Fruit fly (Drosophila melanogaster) whole organism, embryonic: ENCODE data around the gene phr6-4.

Source experiments
- Aef1 ChIP-seq: fragments of 200-800 bp; sonication (Bioruptor generic); IDR thresholded peaks from 3 replicates; pipeline ENCODE4 v1.3.6; 2022; ENCODE audit warnings: missing biosample characterization, missing genetic modification characterization
- BEAF-32 ChIP-seq: fragments of 200-800 bp; sonication (Bioruptor generic); optimal IDR thresholded peaks from 3 replicates; lab custom pipeline; 2017; ENCODE audit warnings: missing biosample characterization, missing genetic modification characterization, mild to moderate bottlenecking, moderate library complexity, missing genetic modification reagents
- CG12104 ChIP-seq: fragments of 200-800 bp; sonication (Bioruptor generic); optimal IDR thresholded peaks from 3 replicates; lab custom pipeline; 2016; ENCODE audit warnings: missing biosample characterization, missing genetic modification characterization
- CG12236 ChIP-seq: fragments of 200-800 bp; sonication (Bioruptor generic); optimal IDR thresholded peaks from 2 replicates; lab custom pipeline; 2016; ENCODE audit warnings: missing biosample characterization, missing genetic modification characterization
- CG1233 ChIP-seq: fragments of 200-800 bp; sonication (Bioruptor generic); optimal IDR thresholded peaks from 4 replicates; lab custom pipeline; 2018; ENCODE audit warnings: missing biosample characterization, mild to moderate bottlenecking, missing genetic modification characterization
- CG12659 ChIP-seq: fragments of 200-800 bp; sonication (Bioruptor generic); optimal IDR thresholded peaks from 3 replicates; lab custom pipeline; 2017; ENCODE audit warnings: mild to moderate bottlenecking, missing biosample characterization, missing genetic modification reagents, missing genetic modification characterization
- CG13424 ChIP-seq: fragments of 200-800 bp; sonication (Bioruptor generic); optimal IDR thresholded peaks from 2 replicates; lab custom pipeline; 2019; ENCODE audit warnings: missing biosample characterization, mild to moderate bottlenecking, missing genetic modification characterization, moderate library complexity
- CG14050 ChIP-seq: fragments of 200-800 bp; sonication (Bioruptor generic); IDR thresholded peaks from 3 replicates; pipeline ENCODE4 v1.3.6; 2022; ENCODE audit warnings: missing biosample characterization, missing genetic modification characterization
- CG1647 ChIP-seq: fragments of 200-800 bp; sonication (Bioruptor generic); optimal IDR thresholded peaks from 3 replicates; lab custom pipeline; 2016; ENCODE audit warnings: missing biosample characterization, missing genetic modification characterization
- CG17328 ChIP-seq: fragments of 200-800 bp; sonication (Bioruptor generic); IDR thresholded peaks from 2 replicates; pipeline ENCODE4 v1.3.6; 2022; ENCODE audit warnings: missing biosample characterization, missing genetic modification characterization
- CG18011 ChIP-seq: fragments of 200-800 bp; sonication (Bioruptor generic); optimal IDR thresholded peaks from 2 replicates; lab custom pipeline; 2017; ENCODE audit warnings: missing biosample characterization, missing genetic modification characterization, mild to moderate bottlenecking, moderate library complexity, missing genotype
- CG18476 ChIP-seq: fragments of 200-800 bp; sonication (Bioruptor generic); optimal IDR thresholded peaks from 2 replicates; lab custom pipeline; 2016; ENCODE audit warnings: missing biosample characterization, mild to moderate bottlenecking, missing genetic modification characterization
- CG30403 ChIP-seq: fragments of 200-800 bp; sonication (Bioruptor generic); optimal IDR thresholded peaks from 3 replicates; lab custom pipeline; 2016; ENCODE audit warnings: missing biosample characterization, missing genetic modification characterization
- CG32532 ChIP-seq: fragments of 200-800 bp; sonication (Bioruptor generic); IDR thresholded peaks from 2 replicates; pipeline ENCODE4 v1.3.6; 2022; ENCODE audit warnings: missing biosample characterization, missing genetic modification characterization
- CG3838 ChIP-seq: fragments of 200-800 bp; sonication (Bioruptor generic); optimal IDR thresholded peaks from 3 replicates; lab custom pipeline; 2016; ENCODE audit warnings: missing biosample characterization, missing genetic modification characterization
- CG4820 ChIP-seq: fragments of 200-800 bp; sonication (Bioruptor generic); optimal IDR thresholded peaks from 3 replicates; lab custom pipeline; 2016; ENCODE audit warnings: missing biosample characterization, missing genetic modification characterization
- CG8089 ChIP-seq: fragments of 200-800 bp; sonication (Bioruptor generic); optimal IDR thresholded peaks from 3 replicates; lab custom pipeline; 2016; ENCODE audit warnings: missing biosample characterization, missing genetic modification characterization
- CG8478 ChIP-seq: fragments of >200 bp; optimal IDR thresholded peaks from 2 replicates; lab custom pipeline; 2018
- CTCF ChIP-seq: fragments of 200-800 bp; sonication (Bioruptor generic); optimal IDR thresholded peaks from 2 replicates; lab custom pipeline; 2017; ENCODE audit warnings: missing biosample characterization, mild to moderate bottlenecking, missing genetic modification characterization, moderate library complexity
- D ChIP-seq, 2 experiments: fragments of 200-800 bp in 1 of 2; fragments of >200 bp in 1 of 2; sonication (Bioruptor generic) in 1 of 2; optimal IDR thresholded peaks; 2 replicates in 1 of 2; 3 replicates in 1 of 2; lab custom pipeline; 2017; ENCODE audit warnings: mild to moderate bottlenecking in 1 of 2, missing biosample characterization in 1 of 2, missing genetic modification characterization in 1 of 2, missing genetic modification reagents in 1 of 2
- Fer3 ChIP-seq: fragments of 200-800 bp; sonication (Bioruptor generic); optimal IDR thresholded peaks from 2 replicates; lab custom pipeline; 2018; ENCODE audit warnings: missing biosample characterization, mild to moderate bottlenecking, missing genetic modification characterization, moderate library complexity
- Gug ChIP-seq: fragments of 200-800 bp; sonication (Bioruptor generic); IDR thresholded peaks from 4 replicates; pipeline ENCODE4 v1.3.6; 2022; ENCODE audit warnings: missing biosample characterization, missing genetic modification characterization
- Hand ChIP-seq: fragments of 200-800 bp; sonication (Bioruptor generic); optimal IDR thresholded peaks from 2 replicates; lab custom pipeline; 2017; ENCODE audit warnings: mild to moderate bottlenecking, missing biosample characterization, missing genetic modification reagents, missing genetic modification characterization
- HmgZ ChIP-seq: fragments of 200-800 bp; sonication (Bioruptor generic); optimal IDR thresholded peaks from 2 replicates; lab custom pipeline; 2018; ENCODE audit warnings: missing biosample characterization, mild to moderate bottlenecking, missing genetic modification characterization
- Hr51 ChIP-seq, 2 experiments: fragments of 200-800 bp; sonication (Bioruptor generic); optimal IDR thresholded peaks; 2 replicates in 1 of 2; 3 replicates in 1 of 2; lab custom pipeline; 2016 to 2018; ENCODE audit warnings: missing biosample characterization in 2 of 2, missing genetic modification characterization in 2 of 2, mild to moderate bottlenecking in 1 of 2, moderate library complexity in 1 of 2
- Mes4 ChIP-seq: fragments of 200-800 bp; sonication (Bioruptor generic); optimal IDR thresholded peaks from 2 replicates; lab custom pipeline; 2016; ENCODE audit warnings: missing biosample characterization, missing genetic modification characterization
- Optix ChIP-seq: fragments of 200-800 bp; sonication (Bioruptor generic); IDR thresholded peaks from 3 replicates; pipeline ENCODE4 v1.3.6; 2022; ENCODE audit warnings: missing biosample characterization, missing genetic modification characterization
- Rfx ChIP-seq: fragments of 200-800 bp; sonication (Bioruptor generic); IDR thresholded peaks from 2 replicates; pipeline ENCODE4 v1.3.6; 2022; ENCODE audit warnings: missing biosample characterization, missing genetic modification characterization
- Ssrp ChIP-seq: fragments of 200-800 bp; sonication (Bioruptor generic); optimal IDR thresholded peaks from 2 replicates; lab custom pipeline; 2018; ENCODE audit warnings: missing biosample characterization, mild to moderate bottlenecking, missing genetic modification characterization, moderate library complexity
- Stat92E ChIP-seq, 3 experiments: fragments of >200 bp in 2 of 3; fragments of 200-800 bp in 1 of 3; sonication (Bioruptor generic) in 1 of 3; optimal IDR thresholded peaks; 2 replicates each; lab custom pipeline; 2017 to 2019; ENCODE audit warnings: missing biosample characterization in 3 of 3, missing genetic modification characterization in 3 of 3, mild to moderate bottlenecking in 1 of 3, moderate library complexity in 1 of 3
- bab2 ChIP-seq: fragments of 200-800 bp; sonication (Bioruptor generic); optimal IDR thresholded peaks from 2 replicates; lab custom pipeline; 2016; ENCODE audit warnings: missing biosample characterization, missing genetic modification characterization
- croc ChIP-seq: fragments of 200-800 bp; sonication (Bioruptor generic); conservative IDR thresholded peaks from 3 replicates; pipeline ENCODE4 v1.3.6; 2022; ENCODE audit warnings: missing biosample characterization, missing genetic modification characterization
- crp ChIP-seq, 2 experiments: fragments of 200-800 bp; sonication (Bioruptor generic); optimal IDR thresholded peaks; 2 replicates in 1 of 2; 3 replicates in 1 of 2; lab custom pipeline; 2017; ENCODE audit warnings: missing biosample characterization in 2 of 2, missing genetic modification characterization in 2 of 2, mild to moderate bottlenecking in 1 of 2, moderate library complexity in 1 of 2
- da ChIP-seq: fragments of 200-800 bp; sonication (Bioruptor generic); optimal IDR thresholded peaks from 2 replicates; lab custom pipeline; 2016; ENCODE audit warnings: missing biosample characterization, missing genetic modification characterization
- dimm ChIP-seq: fragments of 200-800 bp; sonication (Bioruptor generic); IDR thresholded peaks from 2 replicates; pipeline ENCODE4 v1.3.6; 2022; ENCODE audit warnings: missing biosample characterization, missing genetic modification characterization
- dysf ChIP-seq: fragments of 200-800 bp; sonication (Bioruptor generic); IDR thresholded peaks from 3 replicates; pipeline ENCODE4 v1.3.6; 2022; ENCODE audit warnings: missing biosample characterization, missing genetic modification characterization
- fd3F ChIP-seq: fragments of 200-800 bp; sonication (Bioruptor generic); optimal IDR thresholded peaks from 2 replicates; lab custom pipeline; 2018; ENCODE audit warnings: missing biosample characterization, mild to moderate bottlenecking, missing genetic modification characterization, moderate library complexity
- ftz-f1 ChIP-seq: fragments of 200-800 bp; sonication (Bioruptor generic); optimal IDR thresholded peaks from 2 replicates; lab custom pipeline; 2016; ENCODE audit warnings: missing biosample characterization, missing genetic modification characterization
- gem ChIP-seq: fragments of 200-800 bp; sonication (Bioruptor generic); optimal IDR thresholded peaks from 2 replicates; lab custom pipeline; 2019; ENCODE audit warnings: missing biosample characterization, mild to moderate bottlenecking, missing genetic modification characterization, moderate library complexity
- gro ChIP-seq: fragments of 200-800 bp; sonication (Bioruptor generic); optimal IDR thresholded peaks from 2 replicates; lab custom pipeline; 2016; ENCODE audit warnings: missing biosample characterization, missing genetic modification characterization
- ham ChIP-seq: fragments of 200-800 bp; sonication (Bioruptor generic); IDR thresholded peaks from 2 replicates; pipeline ENCODE4 v1.3.6; 2022; ENCODE audit warnings: missing biosample characterization, missing genetic modification characterization
- klu ChIP-seq: fragments of 200-800 bp; sonication (Bioruptor generic); IDR thresholded peaks from 2 replicates; pipeline ENCODE4 v1.3.6; 2022; ENCODE audit warnings: missing biosample characterization, missing genetic modification characterization
- mirr ChIP-seq: fragments of 200-800 bp; sonication (Bioruptor generic); optimal IDR thresholded peaks from 3 replicates; lab custom pipeline; 2018; ENCODE audit warnings: missing biosample characterization, mild to moderate bottlenecking, missing genetic modification characterization
- oc ChIP-seq: fragments of 200-800 bp; sonication (Bioruptor generic); optimal IDR thresholded peaks from 2 replicates; lab custom pipeline; 2018; ENCODE audit warnings: missing biosample characterization, mild to moderate bottlenecking, missing genetic modification characterization, moderate library complexity
- shn ChIP-seq: fragments of 200-800 bp; sonication (Bioruptor generic); optimal IDR thresholded peaks from 3 replicates; lab custom pipeline; 2016; ENCODE audit warnings: missing biosample characterization, missing genetic modification characterization
- slp2 ChIP-seq: fragments of 200-800 bp; sonication (Bioruptor generic); optimal IDR thresholded peaks from 2 replicates; lab custom pipeline; 2016; ENCODE audit warnings: missing biosample characterization, missing genetic modification characterization
- sob ChIP-seq: fragments of 200-800 bp; sonication (Bioruptor generic); IDR thresholded peaks from 2 replicates; pipeline ENCODE4 v1.3.6; 2022; ENCODE audit warnings: missing biosample characterization, missing genetic modification characterization
- ssp ChIP-seq: fragments of 200-800 bp; sonication (Bioruptor generic); IDR thresholded peaks from 2 replicates; pipeline ENCODE4 v1.3.6; 2022; ENCODE audit warnings: missing biosample characterization, missing genetic modification characterization
- tin ChIP-seq: fragments of 200-800 bp; sonication (Bioruptor generic); optimal IDR thresholded peaks from 3 replicates; lab custom pipeline; 2016; ENCODE audit warnings: missing biosample characterization, missing genetic modification characterization
- tx ChIP-seq: fragments of 200-800 bp; sonication (Bioruptor generic); optimal IDR thresholded peaks from 2 replicates; lab custom pipeline; 2016; ENCODE audit warnings: missing biosample characterization, missing genetic modification characterization
- wdn ChIP-seq: fragments of 200-800 bp; sonication (Bioruptor generic); IDR thresholded peaks from 2 replicates; pipeline ENCODE4 v1.3.6; 2022; ENCODE audit warnings: missing biosample characterization, missing genetic modification characterization

The phr6-4 gene

DNA sequence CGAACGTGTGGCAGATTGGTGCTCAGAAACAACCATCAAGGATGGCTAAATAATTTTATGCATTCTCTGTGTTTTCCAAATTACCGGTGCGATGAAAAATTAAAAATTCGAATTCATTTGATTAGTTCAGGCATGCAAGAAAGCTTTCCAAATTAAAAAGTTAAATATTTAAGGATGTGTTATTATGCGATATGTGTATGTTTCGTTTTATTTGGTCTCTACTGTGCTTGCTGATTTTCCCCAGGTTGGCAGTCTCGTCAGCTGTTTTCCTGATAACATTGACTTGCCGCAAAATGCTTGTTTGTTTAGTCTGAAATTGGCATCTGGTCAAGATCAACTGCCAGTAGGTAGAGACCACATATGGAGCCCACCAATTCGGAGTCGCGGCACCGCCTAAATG lies 4.3 kb upstream of the phr6-4 start, which contains the start of gene CG2611 (continued):
- TF ChIP-seq bab2: peak; percentile 45
- peak; percentile 55 for TF ChIP-seq BEAF-32 (GFP tag; lab: Kevin White, UChicago)
- TF ChIP-seq croc: no peak
- TF ChIP-seq gro (GFP tag; lab: Kevin White, UChicago): no peak
- TF ChIP-seq ham (GFP tag; lab: Robert Waterston, UW): no peak
- peak; percentile 62 for TF ChIP-seq tin
- TF ChIP-seq Aef1 (GFP tag; lab: Robert Waterston, UW): no peak
- peak; percentile 31 for TF ChIP-seq ftz-f1
- TF ChIP-seq D (optimal IDR thresholded peaks at IDR 0.05; lab: Kevin White, UChicago): no peak
- no peak for TF ChIP-seq D (GFP tag; optimal IDR thresholded peaks at IDR 0.05; lab: Kevin White, UChicago)
- peak; percentile 40 for TF ChIP-seq CG1233
- peak; percentile 51; the same call in 2 of the 3 replicates for TF ChIP-seq CG14050 (GFP tag; lab: Robert Waterston, UW)
- TF ChIP-seq Gug (GFP tag; lab: Robert Waterston, UW): peak; percentile 45; the same call in 1 of the 4 replicates
- TF ChIP-seq klu (GFP tag; lab: Robert Waterston, UW): no peak
- TF ChIP-seq fd3F (GFP tag; lab: Kevin White, UChicago): peak; percentile 15
- TF ChIP-seq CG1647: peak; percentile 40
- TF ChIP-seq Stat92E (GFP tag; optimal IDR thresholded peaks at IDR 0.05; lab: Kevin White, UChicago): no peak
- no peak for TF ChIP-seq mirr (GFP tag; lab: Kevin White, UChicago)
- peak; percentile 24 for TF ChIP-seq CG12236 (GFP tag; lab: Kevin White, UChicago)
- no peak for TF ChIP-seq gem (tag; lab: Kevin White, UChicago)
- peak; percentile 7 for TF ChIP-seq da
- TF ChIP-seq CG8478: no peak
- TF ChIP-seq Rfx (GFP tag; lab: Robert Waterston, UW): peak; percentile 72
- TF ChIP-seq CG12104: peak; percentile 5
- no peak for TF ChIP-seq ssp
- no peak for TF ChIP-seq CG3838 (GFP tag; lab: Kevin White, UChicago)
- peak; percentile 22 for TF ChIP-seq Hand
- peak in 1 of 2 experiments; percentile 33 for TF ChIP-seq Hr51 (GFP tag; optimal IDR thresholded peaks at IDR 0.05; lab: Kevin White, UChicago)
- peak; percentile 52 for TF ChIP-seq CG17328 (GFP tag; lab: Robert Waterston, UW)
- 0 out of 3 replicates have a peak, but pooled peaks have one; percentile 7 for TF ChIP-seq Optix (GFP tag; lab: Robert Waterston, UW)
- TF ChIP-seq oc: no peak
- TF ChIP-seq CG12659: peak; percentile 39
- TF ChIP-seq dysf (GFP tag; lab: Robert Waterston, UW): 0 out of 3 replicates have a peak, but pooled peaks have one; percentile 44
- peak; percentile 42 for TF ChIP-seq Ssrp (tag; lab: Kevin White, UChicago)
- no peak for TF ChIP-seq CTCF
- TF ChIP-seq dimm (GFP tag; lab: Robert Waterston, UW): no peak
- peak; percentile 52 for TF ChIP-seq Mes4 (GFP tag; lab: Kevin White, UChicago)
- peak; percentile 60 for TF ChIP-seq CG32532
- peak; percentile 3 for TF ChIP-seq shn
- TF ChIP-seq CG8089 (GFP tag; lab: Kevin White, UChicago): peak; percentile 2
- TF ChIP-seq tx (GFP tag; lab: Kevin White, UChicago): peak; percentile 37
- TF ChIP-seq wdn (GFP tag; lab: Robert Waterston, UW): no peak
- TF ChIP-seq slp2 (GFP tag; lab: Kevin White, UChicago): peak; percentile 26
- TF ChIP-seq CG18011: peak; percentile 16
- peak; percentile 44 for TF ChIP-seq CG13424 (tag; lab: Kevin White, UChicago)
- peak; percentile 44 for TF ChIP-seq CG18476 (GFP tag; lab: Kevin White, UChicago)
- TF ChIP-seq CG4820 (GFP tag; lab: Kevin White, UChicago): peak; percentile 37
- peak; percentile 44; the same call in 1 of the 2 replicates for TF ChIP-seq sob (GFP tag; lab: Robert Waterston, UW)
- TF ChIP-seq CG30403 (GFP tag; lab: Kevin White, UChicago): peak; percentile 61
- TF ChIP-seq HmgZ: peak; percentile 67
- peak; percentile 36 for TF ChIP-seq Fer3 (tag; lab: Kevin White, UChicago)
- peak; percentile 72 to 95 for TF ChIP-seq crp (GFP tag; optimal IDR thresholded peaks at IDR 0.05; lab: Kevin White, UChicago)
